Fruit fly (Drosophila melanogaster) whole organism, embryonic: ENCODE results near the gene sra.

Experiments
- Ada2b ChIP-seq: fragments of 200-800 bp; sonication (Bioruptor generic); IDR thresholded peaks from 2 replicates; pipeline ENCODE4 v1.3.6; 2022; ENCODE audit warnings: missing biosample characterization, missing genetic modification characterization
- Antp ChIP-seq: fragments of 200-800 bp; sonication (Bioruptor generic); optimal IDR thresholded peaks from 3 replicates; lab custom pipeline; 2016; ENCODE audit warnings: missing biosample characterization, missing genetic modification characterization
- BEAF-32 ChIP-seq: fragments of 200-800 bp; sonication (Bioruptor generic); optimal IDR thresholded peaks from 3 replicates; lab custom pipeline; 2017; ENCODE audit warnings: missing biosample characterization, missing genetic modification characterization, mild to moderate bottlenecking, moderate library complexity, missing genetic modification reagents
- Blimp-1 ChIP-seq: fragments of 200-800 bp; sonication (Bioruptor generic); optimal IDR thresholded peaks from 3 replicates; lab custom pipeline; 2018; ENCODE audit warnings: missing biosample characterization, missing genetic modification characterization, mild to moderate bottlenecking, moderate library complexity, missing genetic modification reagents
- C15 ChIP-seq: fragments of 200-800 bp; sonication (Bioruptor generic); IDR thresholded peaks from 3 replicates; pipeline ENCODE4 v1.3.6; 2022; ENCODE audit warnings: missing biosample characterization, missing genetic modification characterization
- CG10366 ChIP-seq: fragments of 200-800 bp; sonication (Bioruptor generic); IDR thresholded peaks from 2 replicates; pipeline ENCODE4 v1.3.6; 2022; ENCODE audit warnings: missing biosample characterization, missing genetic modification characterization
- CG10959 ChIP-seq: fragments of 200-800 bp; sonication (Bioruptor generic); IDR thresholded peaks from 2 replicates; pipeline ENCODE4 v1.3.6; 2022; ENCODE audit warnings: missing biosample characterization, missing genetic modification characterization
- CG14050 ChIP-seq: fragments of 200-800 bp; sonication (Bioruptor generic); IDR thresholded peaks from 3 replicates; pipeline ENCODE4 v1.3.6; 2022; ENCODE audit warnings: missing biosample characterization, missing genetic modification characterization
- CG14441 ChIP-seq: fragments of 200-800 bp; sonication (Bioruptor generic); IDR thresholded peaks from 2 replicates; pipeline ENCODE4 v1.3.6; 2022; ENCODE audit warnings: missing biosample characterization, missing genetic modification characterization
- CG15011 ChIP-seq: fragments of 200-800 bp; sonication (Bioruptor generic); optimal IDR thresholded peaks from 3 replicates; lab custom pipeline; 2018; ENCODE audit warnings: missing biosample characterization, mild to moderate bottlenecking, missing genetic modification characterization
- CG2199 ChIP-seq: fragments of 200-800 bp; sonication (Bioruptor generic); IDR thresholded peaks from 3 replicates; pipeline ENCODE4 v1.3.6; 2022; ENCODE audit warnings: missing biosample characterization, missing genetic modification characterization
- CG2678 ChIP-seq: fragments of 200-800 bp; sonication (Bioruptor generic); optimal IDR thresholded peaks from 3 replicates; lab custom pipeline; 2019; ENCODE audit warnings: missing biosample characterization, mild to moderate bottlenecking, missing genetic modification characterization, moderate library complexity
- CG33557 ChIP-seq: fragments of 200-800 bp; sonication (Bioruptor generic); optimal IDR thresholded peaks from 2 replicates; lab custom pipeline; 2019; ENCODE audit warnings: missing biosample characterization, mild to moderate bottlenecking, missing genetic modification characterization, moderate library complexity
- CG3407 ChIP-seq: fragments of 200-800 bp; sonication (Bioruptor generic); optimal IDR thresholded peaks from 2 replicates; lab custom pipeline; 2018; ENCODE audit warnings: missing biosample characterization, mild to moderate bottlenecking, missing genetic modification characterization
- CG3838 ChIP-seq: fragments of 200-800 bp; sonication (Bioruptor generic); optimal IDR thresholded peaks from 3 replicates; lab custom pipeline; 2016; ENCODE audit warnings: missing biosample characterization, missing genetic modification characterization
- CG4328 ChIP-seq: fragments of 200-800 bp; sonication (Bioruptor generic); optimal IDR thresholded peaks from 3 replicates; lab custom pipeline; 2017; ENCODE audit warnings: missing biosample characterization, missing genetic modification reagents, missing genetic modification characterization
- CG4424 ChIP-seq: fragments of 200-800 bp; sonication (Bioruptor generic); optimal IDR thresholded peaks from 3 replicates; lab custom pipeline; 2016; ENCODE audit warnings: missing biosample characterization, missing genetic modification characterization
- CG4730 ChIP-seq: fragments of 200-800 bp; sonication (Bioruptor generic); IDR thresholded peaks from 2 replicates; pipeline ENCODE4 v1.3.6; 2022; ENCODE audit warnings: missing biosample characterization, missing genetic modification characterization
- CG7987 ChIP-seq: fragments of 200-800 bp; sonication (Bioruptor generic); optimal IDR thresholded peaks from 2 replicates; lab custom pipeline; 2018; ENCODE audit warnings: missing biosample characterization, mild to moderate bottlenecking, missing genetic modification characterization, moderate library complexity
- CG8765 ChIP-seq: fragments of 200-800 bp; sonication (Bioruptor generic); IDR thresholded peaks from 2 replicates; pipeline ENCODE4 v1.3.6; 2022; ENCODE audit warnings: missing biosample characterization, missing genetic modification characterization
- CG8944 ChIP-seq: fragments of 200-800 bp; sonication (Bioruptor generic); optimal IDR thresholded peaks from 3 replicates; lab custom pipeline; 2016; ENCODE audit warnings: missing biosample characterization, missing genetic modification characterization
- CG9797 ChIP-seq: fragments of 200-800 bp; sonication (Bioruptor generic); optimal IDR thresholded peaks from 3 replicates; lab custom pipeline; 2018; ENCODE audit warnings: missing biosample characterization, mild to moderate bottlenecking, missing genetic modification characterization
- CoRest ChIP-seq: fragments of 200-800 bp; sonication (Bioruptor generic); optimal IDR thresholded peaks from 3 replicates; lab custom pipeline; 2018; ENCODE audit warnings: missing biosample characterization, mild to moderate bottlenecking, missing genetic modification characterization, moderate library complexity
- Lim3 ChIP-seq: fragments of 200-800 bp; sonication (Bioruptor generic); IDR thresholded peaks from 2 replicates; pipeline ENCODE4 v1.3.6; 2022; ENCODE audit warnings: missing biosample characterization, missing genetic modification characterization
- Mrtf ChIP-seq: fragments of 200-800 bp; sonication (Bioruptor generic); IDR thresholded peaks from 3 replicates; pipeline ENCODE4 v1.3.6; 2022; ENCODE audit warnings: missing biosample characterization, missing genetic modification characterization
- Neu2 ChIP-seq: fragments of 200-800 bp; sonication (Bioruptor generic); optimal IDR thresholded peaks from 3 replicates; lab custom pipeline; 2016; ENCODE audit warnings: missing biosample characterization, missing genetic modification characterization, borderline replicate concordance
- Nf-YC ChIP-seq: fragments of 200-800 bp; optimal IDR thresholded peaks from 3 replicates; lab custom pipeline; 2019; ENCODE audit warnings: missing biosample characterization, mild to moderate bottlenecking, missing genetic modification characterization, moderate library complexity
- Sry-β ChIP-seq: fragments of 200-800 bp; sonication (Bioruptor generic); optimal IDR thresholded peaks from 2 replicates; lab custom pipeline; 2018; ENCODE audit warnings: missing biosample characterization, mild to moderate bottlenecking, missing genetic modification characterization, moderate library complexity
- bsh ChIP-seq, 2 experiments: fragments of 200-800 bp; sonication (Bioruptor generic); optimal IDR thresholded peaks; 2 replicates each; lab custom pipeline; 2017 to 2018; ENCODE audit warnings: mild to moderate bottlenecking in 2 of 2, missing biosample characterization in 2 of 2, missing genetic modification characterization in 2 of 2, moderate library complexity in 1 of 2
- cg ChIP-seq: fragments of 200-800 bp; sonication (Bioruptor generic); optimal IDR thresholded peaks from 3 replicates; lab custom pipeline; 2019; ENCODE audit warnings: missing biosample characterization, mild to moderate bottlenecking, missing genetic modification characterization, moderate library complexity
- chinmo ChIP-seq: fragments of 200-800 bp; sonication (Bioruptor generic); IDR thresholded peaks from 4 replicates; pipeline ENCODE4 v1.3.6; 2022; ENCODE audit warnings: missing biosample characterization, missing genetic modification characterization; ENCODE audit not compliant: partially characterized antibody
- crol ChIP-seq: fragments of 200-800 bp; sonication (Bioruptor generic); IDR thresholded peaks from 2 replicates; pipeline ENCODE4 v1.3.6; 2022; ENCODE audit warnings: missing biosample characterization, missing genetic modification characterization
- da ChIP-seq: fragments of 200-800 bp; sonication (Bioruptor generic); optimal IDR thresholded peaks from 2 replicates; lab custom pipeline; 2016; ENCODE audit warnings: missing biosample characterization, missing genetic modification characterization
- dimm ChIP-seq: fragments of 200-800 bp; sonication (Bioruptor generic); IDR thresholded peaks from 2 replicates; pipeline ENCODE4 v1.3.6; 2022; ENCODE audit warnings: missing biosample characterization, missing genetic modification characterization
- disco-r ChIP-seq: fragments of 200-800 bp; sonication (Bioruptor generic); optimal IDR thresholded peaks from 2 replicates; lab custom pipeline; 2016; ENCODE audit warnings: missing biosample characterization, missing genetic modification characterization
- hb ChIP-seq: fragments of 200-800 bp; sonication (Bioruptor generic); IDR thresholded peaks from 3 replicates; pipeline ENCODE4 v1.3.6; 2022; ENCODE audit warnings: missing biosample characterization, missing genetic modification characterization; ENCODE audit not compliant: partially characterized antibody
- inv ChIP-seq: fragments of 200-800 bp; sonication (Bioruptor generic); IDR thresholded peaks from 2 replicates; pipeline ENCODE4 v1.3.6; 2022; ENCODE audit warnings: missing biosample characterization, missing genetic modification characterization; ENCODE audit not compliant: partially characterized antibody
- klu ChIP-seq: fragments of 200-800 bp; sonication (Bioruptor generic); IDR thresholded peaks from 2 replicates; pipeline ENCODE4 v1.3.6; 2022; ENCODE audit warnings: missing biosample characterization, missing genetic modification characterization
- lola ChIP-seq, 3 experiments: fragments of >200 bp in 2 of 3; fragments of 200-800 bp in 1 of 3; sonication (Bioruptor generic) in 1 of 3; optimal IDR thresholded peaks; 2 replicates each; lab custom pipeline; 2017 to 2019; ENCODE audit warnings: missing biosample characterization in 3 of 3, missing genetic modification characterization in 3 of 3, mild to moderate bottlenecking in 1 of 3, moderate library complexity in 1 of 3
- lov ChIP-seq, 2 experiments: fragments of 200-800 bp in 1 of 2; fragments of >200 bp in 1 of 2; sonication (Bioruptor generic) in 1 of 2; IDR thresholded peaks in 1 of 2; optimal IDR thresholded peaks in 1 of 2; 2 replicates in 1 of 2; 3 replicates in 1 of 2; pipeline versions ENCODE4 v1.3.6 to Lab custom; 2017 to 2022; ENCODE audit warnings: missing biosample characterization in 1 of 2, missing genetic modification characterization in 1 of 2
- mld ChIP-seq: fragments of 200-800 bp; sonication (Bioruptor generic); IDR thresholded peaks from 3 replicates; pipeline ENCODE4 v1.3.6; 2022; ENCODE audit warnings: missing biosample characterization, missing genetic modification characterization; ENCODE audit not compliant: partially characterized antibody
- nmo ChIP-seq: fragments of 200-800 bp; sonication (Bioruptor generic); optimal IDR thresholded peaks from 2 replicates; lab custom pipeline; 2018; ENCODE audit warnings: missing biosample characterization, mild to moderate bottlenecking, missing genetic modification characterization, moderate library complexity
- otp ChIP-seq: fragments of 200-800 bp; sonication (Bioruptor generic); IDR thresholded peaks from 3 replicates; pipeline ENCODE4, ENCODE4 v1.3.6; 2022; ENCODE audit warnings: missing biosample characterization, missing genetic modification characterization
- pb ChIP-seq: fragments of 200-800 bp; sonication (Bioruptor generic); optimal IDR thresholded peaks from 3 replicates; lab custom pipeline; 2016; ENCODE audit warnings: missing biosample characterization, missing genetic modification characterization
- repo ChIP-seq: fragments of 200-800 bp; sonication (Bioruptor generic); optimal IDR thresholded peaks from 2 replicates; lab custom pipeline; 2016; ENCODE audit warnings: missing biosample characterization, missing genetic modification characterization
- ro ChIP-seq: fragments of 200-800 bp; sonication (Bioruptor generic); IDR thresholded peaks from 2 replicates; pipeline ENCODE4 v1.3.6; 2022; ENCODE audit warnings: missing biosample characterization, missing genetic modification characterization
- ttk ChIP-seq: fragments of 200-800 bp; sonication (Bioruptor generic); IDR thresholded peaks from 2 replicates; pipeline ENCODE4 v2.1.2; 2022; ENCODE audit warnings: missing biosample characterization, missing genetic modification characterization
- tx ChIP-seq: fragments of 200-800 bp; sonication (Bioruptor generic); optimal IDR thresholded peaks from 2 replicates; lab custom pipeline; 2016; ENCODE audit warnings: missing biosample characterization, missing genetic modification characterization

sra gene

DNA sequence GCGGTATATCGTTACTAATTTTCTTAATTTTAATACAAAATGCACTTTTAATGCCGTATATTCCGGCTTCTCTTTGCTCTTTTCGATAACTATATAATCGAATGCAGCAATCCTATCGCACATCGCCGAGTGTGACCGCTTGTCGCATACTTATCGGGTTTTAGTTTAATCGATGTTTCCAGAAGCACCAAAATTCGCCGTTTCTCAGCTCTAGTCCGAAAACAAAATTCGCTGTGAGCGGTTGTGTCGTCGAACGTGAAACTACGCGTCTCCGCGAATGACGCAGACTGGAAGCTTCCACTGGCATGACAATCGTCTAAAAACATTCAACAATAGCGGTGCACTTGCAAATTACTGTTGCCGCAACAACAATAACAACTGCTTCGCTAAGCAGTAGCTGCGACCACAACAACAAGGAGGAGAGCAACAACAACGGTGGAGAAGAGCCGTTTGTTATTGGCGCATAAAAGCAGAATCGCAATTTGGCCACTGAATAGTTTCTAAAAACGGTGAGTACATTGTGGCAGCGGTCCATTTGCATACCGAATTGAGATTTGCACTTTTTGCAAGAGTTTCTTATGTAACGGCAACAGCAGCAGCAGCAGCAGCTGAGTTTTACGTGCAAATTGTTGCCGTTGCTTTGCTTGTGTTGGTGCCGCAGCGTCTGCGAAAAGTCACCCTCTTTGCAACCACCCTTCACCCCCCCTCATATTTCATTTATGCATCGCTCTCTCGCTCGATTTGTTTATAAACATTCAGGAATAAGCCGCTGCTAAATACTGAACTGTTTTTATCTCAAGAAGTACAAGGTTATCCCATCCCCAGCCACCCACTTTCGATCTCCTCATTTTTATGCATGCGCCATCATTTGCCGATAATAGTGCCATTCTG lies at the start of gene sra (continued):
- TF ChIP-seq disco-r: no peak
- TF ChIP-seq lov (optimal IDR thresholded peaks at IDR 0.05; lab: Kevin White, UChicago): no peak
- TF ChIP-seq lov (GFP tag; IDR thresholded peaks at IDR 0.05; lab: Robert Waterston, UW): peak; percentile 25; the same call in 1 of the 3 replicates
- peak; percentile 98 for TF ChIP-seq chinmo (GFP tag; lab: Robert Waterston, UW)
- peak; percentile 92 for TF ChIP-seq inv (GFP tag; lab: Robert Waterston, UW)
- no peak for TF ChIP-seq ro
- no peak for TF ChIP-seq CG14050 (GFP tag; lab: Robert Waterston, UW)
- no peak for TF ChIP-seq CG3407 (GFP tag; lab: Kevin White, UChicago)
- no peak for TF ChIP-seq CG3838 (GFP tag; lab: Kevin White, UChicago)
- no peak for TF ChIP-seq bsh (GFP tag; optimal IDR thresholded peaks at IDR 0.05; lab: Kevin White, UChicago)
- TF ChIP-seq pb (GFP tag; lab: Kevin White, UChicago): no peak
- peak; percentile 37 for TF ChIP-seq CoRest (tag; lab: Kevin White, UChicago)
- TF ChIP-seq da: no peak
- peak; percentile 35 for TF ChIP-seq cg (GFP tag; lab: Kevin White, UChicago)
- no peak for TF ChIP-seq otp (GFP tag; lab: Robert Waterston, UW)
- no peak for TF ChIP-seq CG8765
- TF ChIP-seq Mrtf: no peak
- no peak for TF ChIP-seq CG33557 (GFP tag; lab: Kevin White, UChicago)
- peak; percentile 94 for TF ChIP-seq BEAF-32
- TF ChIP-seq CG8944 (GFP tag; lab: Kevin White, UChicago): no peak
- peak; percentile 96 for TF ChIP-seq hb (GFP tag; lab: Robert Waterston, UW)
- peak; percentile 15 for TF ChIP-seq repo (GFP tag; lab: Kevin White, UChicago)
- TF ChIP-seq tx (GFP tag; lab: Kevin White, UChicago): peak; percentile 16
- peak; percentile 18; the same call in 1 of the 2 replicates for TF ChIP-seq CG10366 (GFP tag; lab: Robert Waterston, UW)
- no peak for TF ChIP-seq Neu2 (GFP tag; lab: Kevin White, UChicago)
- no peak for TF ChIP-seq CG4730 (GFP tag; lab: Robert Waterston, UW)
- no peak for TF ChIP-seq Sry-β (GFP tag; lab: Kevin White, UChicago)
- no peak for TF ChIP-seq CG4424
- no peak for TF ChIP-seq C15 (GFP tag; lab: Robert Waterston, UW)
- no peak for TF ChIP-seq Lim3 (GFP tag; lab: Robert Waterston, UW)
- TF ChIP-seq CG4328 (GFP tag; lab: Kevin White, UChicago): peak; percentile 16
- no peak for TF ChIP-seq CG2678 (tag; lab: Kevin White, UChicago)
- peak; percentile 56 for TF ChIP-seq Nf-YC (tag; lab: Kevin White, UChicago)
- no peak for TF ChIP-seq Ada2b (GFP tag; lab: Robert Waterston, UW)
- peak; percentile 80 for TF ChIP-seq crol (GFP tag; lab: Robert Waterston, UW)
- TF ChIP-seq CG7987 (GFP tag; lab: Kevin White, UChicago): peak; percentile 73
- TF ChIP-seq Antp (GFP tag; lab: Kevin White, UChicago): peak; percentile 44
- TF ChIP-seq CG15011 (GFP tag; lab: Kevin White, UChicago): no peak
- no peak for TF ChIP-seq CG10959
- TF ChIP-seq dimm (GFP tag; lab: Robert Waterston, UW): no peak
- peak; percentile 91 for TF ChIP-seq CG9797 (GFP tag; lab: Kevin White, UChicago)
- TF ChIP-seq Blimp-1 (GFP tag; lab: Kevin White, UChicago): no peak
- TF ChIP-seq CG14441 (GFP tag; lab: Robert Waterston, UW): no peak
- TF ChIP-seq lola (GFP tag; optimal IDR thresholded peaks at IDR 0.05; lab: Kevin White, UChicago): no peak
- no peak for TF ChIP-seq ttk
- peak; percentile 96 for TF ChIP-seq mld (GFP tag; lab: Robert Waterston, UW)
- peak; percentile 54 for TF ChIP-seq nmo (GFP tag; lab: Kevin White, UChicago)
- peak; percentile 59; the same call in 2 of the 3 replicates for TF ChIP-seq CG2199 (GFP tag; lab: Robert Waterston, UW)
- TF ChIP-seq klu (GFP tag; lab: Robert Waterston, UW): no peak
